Worm (Caenorhabditis elegans): ENCODE results near the gene fbxb-105.

DNA sequence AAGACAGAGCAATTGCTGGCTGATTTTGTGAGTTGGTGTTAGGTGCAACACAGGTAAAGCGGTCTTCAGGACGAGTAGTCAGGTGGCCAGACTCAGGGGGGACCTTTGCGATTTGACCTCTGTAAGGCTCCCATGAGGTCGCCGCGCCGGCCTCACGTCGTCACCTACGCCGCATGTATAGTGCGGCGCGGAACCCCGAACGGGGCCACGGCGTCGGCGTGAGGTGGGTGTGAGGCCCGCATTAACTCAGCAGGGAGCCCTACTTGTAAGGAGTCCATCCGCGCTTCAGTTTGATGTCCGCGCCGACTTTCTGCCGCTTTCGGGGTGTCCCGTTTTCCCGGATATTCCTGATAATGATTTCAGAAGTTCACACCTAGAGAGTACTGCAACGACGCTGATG, 16.1 kb downstream of the fbxb-105 start:
- no peak for TF ChIP-seq unc-62 (GFP tag; optimal IDR thresholded peaks at IDR 0.05)
- no peak for TF ChIP-seq snpc-4 (tag; optimal IDR thresholded peaks at IDR 0.05)
- TF ChIP-seq unc-39 (tag; optimal IDR thresholded peaks at IDR 0.05): no peak
- TF ChIP-seq ceh-43 (GFP tag; optimal IDR thresholded peaks at IDR 0.05): no peak
- TF ChIP-seq pha-4 (tag; optimal IDR thresholded peaks at IDR 0.05): no peak
- TF ChIP-seq ztf-11 (tag; optimal IDR thresholded peaks at IDR 0.05): no peak
- no peak for TF ChIP-seq nhr-76 (tag; optimal IDR thresholded peaks at IDR 0.05)
- no peak for TF ChIP-seq lin-13 (tag; optimal IDR thresholded peaks at IDR 0.05)
- TF ChIP-seq drap-1 (GFP tag; optimal IDR thresholded peaks at IDR 0.05): no peak
- TF ChIP-seq elt-3 (tag; optimal IDR thresholded peaks at IDR 0.05): no peak
- TF ChIP-seq nhr-12 (tag; optimal IDR thresholded peaks at IDR 0.05): no peak
- no peak for TF ChIP-seq sptf-1 (tag; optimal IDR thresholded peaks at IDR 0.05)
